Worm (Caenorhabditis elegans) whole organism, L1 larva: ENCODE results near the gene ZK795.2.

Experiments
- C04F5.9 ChIP-seq: sonication (generic microtip); optimal IDR thresholded peaks from 2 replicates; lab custom pipeline; 2016; ENCODE audit warnings: missing genetic modification characterization, missing compliant biosample characterization
- Y116A8C.19 ChIP-seq: sonication (generic microtip); optimal IDR thresholded peaks from 2 replicates; lab custom pipeline; 2016; ENCODE audit warnings: missing compliant biosample characterization, missing genetic modification characterization, borderline replicate concordance
- aha-1 ChIP-seq: fragments of 150-350 bp; optimal IDR thresholded peaks from 2 replicates; lab custom pipeline; 2014; ENCODE audit warnings: missing biosample characterization, missing genetic modification characterization
- alr-1 ChIP-seq: fragments of 200-800 bp; sonication (Bioruptor generic); optimal IDR thresholded peaks from 2 replicates; lab custom pipeline; 2018; ENCODE audit warnings: borderline replicate concordance, mild to moderate bottlenecking, missing genetic modification characterization, missing compliant biosample characterization
- aly-2 ChIP-seq: fragments of 150-350 bp; optimal IDR thresholded peaks from 2 replicates; lab custom pipeline; 2014; ENCODE audit warnings: missing biosample characterization, missing genetic modification characterization
- ama-1 ChIP-seq: fragments of 150-350 bp; optimal IDR thresholded peaks from 2 replicates; lab custom pipeline; 2014
- blmp-1 ChIP-seq: fragments of 150-350 bp; optimal IDR thresholded peaks from 2 replicates; lab custom pipeline; 2014; ENCODE audit warnings: missing biosample characterization, missing genetic modification characterization
- ceh-63 ChIP-seq: fragments of 200-800 bp; sonication (Bioruptor generic); optimal IDR thresholded peaks from 2 replicates; lab custom pipeline; 2018; ENCODE audit warnings: mild to moderate bottlenecking, missing genetic modification characterization, missing compliant biosample characterization
- dsc-1 ChIP-seq: sonication (generic microtip); optimal IDR thresholded peaks from 2 replicates; lab custom pipeline; 2016; ENCODE audit warnings: mild to moderate bottlenecking, missing genetic modification characterization, missing compliant biosample characterization
- efl-1 ChIP-seq, 4 experiments: fragments of 150-350 bp; optimal IDR thresholded peaks in 3 of 4; peaks in 1 of 4; 1 replicate in 1 of 4; 2 replicates in 3 of 4; lab custom pipeline; 2014; ENCODE audit warnings: missing biosample characterization in 2 of 4, missing genetic modification characterization in 2 of 4, missing genetic modification reagents in 2 of 4
- efl-3 ChIP-seq: fragments of 200-800 bp; sonication (Bioruptor generic); optimal IDR thresholded peaks from 2 replicates; lab custom pipeline; 2018; ENCODE audit warnings: mild to moderate bottlenecking, missing genetic modification characterization, missing compliant biosample characterization
- egl-27 ChIP-seq, 2 experiments: fragments of 150-350 bp in 1 of 2; sonication (generic microtip); optimal IDR thresholded peaks; 3 replicates each; lab custom pipeline; 2017 to 2018; ENCODE audit warnings: missing biosample characterization in 2 of 2, missing genetic modification characterization in 2 of 2, missing genetic modification reagents in 2 of 2
- elt-2 ChIP-seq: sonication (generic microtip); optimal IDR thresholded peaks from 2 replicates; lab custom pipeline; 2016; ENCODE audit warnings: missing genetic modification characterization, mild to moderate bottlenecking, inconsistent platforms, missing compliant biosample characterization, missing genetic modification reagents
- fkh-4 ChIP-seq: sonication (generic microtip); optimal IDR thresholded peaks from 2 replicates; lab custom pipeline; 2016; ENCODE audit warnings: missing compliant biosample characterization, missing genetic modification characterization, borderline replicate concordance
- fos-1 ChIP-seq: fragments of 150-350 bp; optimal IDR thresholded peaks from 2 replicates; lab custom pipeline; 2014; ENCODE audit warnings: missing biosample characterization, missing genetic modification characterization
- hpl-2 ChIP-seq: fragments of 150-350 bp; optimal IDR thresholded peaks from 2 replicates; lab custom pipeline; 2014; ENCODE audit warnings: missing biosample characterization, missing genetic modification reagents, missing genetic modification characterization
- jun-1 ChIP-seq: fragments of 150-350 bp; optimal IDR thresholded peaks from 2 replicates; lab custom pipeline; 2014; ENCODE audit warnings: missing biosample characterization, missing genetic modification reagents, missing genetic modification characterization
- lin-14 ChIP-seq: fragments of 200-800 bp; sonication (Bioruptor generic); optimal IDR thresholded peaks from 2 replicates; lab custom pipeline; 2018; ENCODE audit warnings: mild to moderate bottlenecking, missing genetic modification characterization, moderate library complexity, missing compliant biosample characterization
- lin-15B ChIP-seq: fragments of 150-350 bp; sonication (generic microtip); optimal IDR thresholded peaks from 3 replicates; lab custom pipeline; 2014; ENCODE audit warnings: missing biosample characterization, missing genetic modification characterization
- lin-39 ChIP-seq: fragments of 150-350 bp; optimal IDR thresholded peaks from 2 replicates; lab custom pipeline; 2014; ENCODE audit warnings: missing biosample characterization, missing genetic modification reagents, missing genetic modification characterization
- lsy-2 ChIP-seq, 2 experiments: fragments of 150-350 bp; optimal IDR thresholded peaks; 2 replicates each; lab custom pipeline; 2014; ENCODE audit warnings: missing biosample characterization in 2 of 2, missing genetic modification characterization in 2 of 2
- nhr-20 ChIP-seq: sonication (generic microtip); optimal IDR thresholded peaks from 2 replicates; lab custom pipeline; 2016; ENCODE audit warnings: mild to moderate bottlenecking, missing genetic modification characterization, missing compliant biosample characterization
- nhr-237 ChIP-seq: fragments of 150-350 bp; optimal IDR thresholded peaks from 2 replicates; lab custom pipeline; 2014; ENCODE audit warnings: missing biosample characterization, missing genetic modification characterization
- nhr-71 ChIP-seq: sonication (generic microtip); optimal IDR thresholded peaks from 2 replicates; lab custom pipeline; 2016; ENCODE audit warnings: mild to moderate bottlenecking, missing genetic modification characterization, moderate library complexity, missing compliant biosample characterization
- nhr-77 ChIP-seq: fragments of 150-350 bp; optimal IDR thresholded peaks from 2 replicates; lab custom pipeline; 2014; ENCODE audit warnings: missing biosample characterization, missing genetic modification characterization
- nhr-85 ChIP-seq: sonication (generic microtip); peaks from one replicate; lab custom pipeline; 2016; ENCODE audit warnings: missing genetic modification characterization, inconsistent platforms, missing compliant biosample characterization
- pax-3 ChIP-seq: fragments of 200-800 bp; sonication (Bioruptor generic); optimal IDR thresholded peaks from 2 replicates; lab custom pipeline; 2018; ENCODE audit warnings: mild to moderate bottlenecking, missing genetic modification characterization, moderate library complexity, missing compliant biosample characterization
- pqm-1 ChIP-seq: sonication (generic microtip); optimal IDR thresholded peaks from 3 replicates; lab custom pipeline; 2017; ENCODE audit warnings: missing biosample characterization, missing genetic modification characterization
- skn-1 ChIP-seq: fragments of 150-350 bp; optimal IDR thresholded peaks from 2 replicates; lab custom pipeline; 2014; ENCODE audit warnings: missing biosample characterization, missing genetic modification characterization
- snu-23 ChIP-seq: sonication (generic microtip); optimal IDR thresholded peaks from 2 replicates; lab custom pipeline; 2016; ENCODE audit warnings: missing genetic modification characterization, missing compliant biosample characterization
- sptf-1 ChIP-seq: fragments of 150-350 bp; optimal IDR thresholded peaks from 2 replicates; lab custom pipeline; 2014; ENCODE audit warnings: missing biosample characterization, missing genetic modification characterization
- tbx-2 ChIP-seq: sonication (generic microtip); optimal IDR thresholded peaks from 2 replicates; lab custom pipeline; 2016; ENCODE audit warnings: missing genetic modification characterization, missing compliant biosample characterization
- unc-130 ChIP-seq: fragments of 150-350 bp; optimal IDR thresholded peaks from 2 replicates; lab custom pipeline; 2017; ENCODE audit warnings: missing biosample characterization, missing genetic modification characterization, inconsistent platforms
- unc-30 ChIP-seq: sonication (generic microtip); optimal IDR thresholded peaks from 2 replicates; lab custom pipeline; 2017; ENCODE audit warnings: missing biosample characterization, missing genetic modification characterization
- unc-86 ChIP-seq: sonication (generic microtip); optimal IDR thresholded peaks from 2 replicates; lab custom pipeline; 2016; ENCODE audit warnings: missing genetic modification characterization, missing compliant biosample characterization
- xbp-1 ChIP-seq: sonication (generic microtip); optimal IDR thresholded peaks from 2 replicates; lab custom pipeline; 2016; ENCODE audit warnings: missing genetic modification characterization, missing compliant biosample characterization
- zip-4 ChIP-seq: fragments of 200-800 bp; sonication (Bioruptor generic); optimal IDR thresholded peaks from 2 replicates; lab custom pipeline; 2018; ENCODE audit warnings: mild to moderate bottlenecking, missing genetic modification characterization, moderate library complexity, missing compliant biosample characterization
- ztf-4 ChIP-seq: fragments of 150-350 bp; optimal IDR thresholded peaks from 2 replicates; lab custom pipeline; 2014; ENCODE audit warnings: missing biosample characterization, missing genetic modification characterization

The ZK795.2 gene

ce11 chrIV:12549014-12549413, 9.8 kb downstream of the ZK795.2 start:
- TF ChIP-seq nhr-20 (no peak), efl-3 (no peak), pax-3 (tag; lab: Kevin White, UChicago) (no peak)

ce11 chrIV:12547824-12548223, 11.0 kb downstream of the ZK795.2 start, which contains the start of gene ipmk-1:
Gene ipmk-1, plus strand, starts transcription at chrIV:12548124.
- TF ChIP-seq alr-1 (tag; lab: Kevin White, UChicago), result no peak
- TF ChIP-seq, all 84 proteins: peak for 0

ce11 chrIV:12545902-12546301, 12.9 kb downstream of the ZK795.2 start:
- no peak for TF ChIP-seq egl-27 (tag; optimal IDR thresholded peaks at IDR 0.05; lab: Kevin White, UChicago)
- no peak for TF ChIP-seq fkh-4 (tag; lab: Kevin White, UChicago)
- no peak for TF ChIP-seq unc-30 (tag; lab: Kevin White, UChicago)
- TF ChIP-seq alr-1 (tag; lab: Kevin White, UChicago), result no peak
- no peak for TF ChIP-seq aly-2 (tag; lab: Kevin White, UChicago)
- no peak for TF ChIP-seq ztf-4 (tag; lab: Kevin White, UChicago)
- no peak for TF ChIP-seq nhr-77 (tag; lab: Kevin White, UChicago)
- TF ChIP-seq C04F5.9 (tag; lab: Kevin White, UChicago), result no peak
- no peak for TF ChIP-seq fos-1
- TF ChIP-seq skn-1, result no peak
- no peak for TF ChIP-seq Y116A8C.19 (tag; lab: Kevin White, UChicago)
- no peak for TF ChIP-seq ama-1 (lab: Kevin White, UChicago)
- no peak for TF ChIP-seq hpl-2 (GFP tag; lab: Kevin White, UChicago)

ce11 chrIV:12545393-12545792, 13.4 kb downstream of the ZK795.2 start:
- TF ChIP-seq snu-23, result peak; percentile 2
- peak in 1 of 2 experiments; percentile 35 for TF ChIP-seq lsy-2 (tag; optimal IDR thresholded peaks at IDR 0.05; lab: Kevin White, UChicago)
- TF ChIP-seq blmp-1, result peak; percentile 37
- peak; percentile 27 to 43 for TF ChIP-seq efl-1 (optimal IDR thresholded peaks at IDR 0.05; lab: Kevin White, UChicago)
- TF ChIP-seq efl-1 (GFP tag; optimal IDR thresholded peaks at IDR 0.05 in 1 of 2; lab: Kevin White, UChicago), result peak in 1 of 2 experiments; percentile 81
- no peak for TF ChIP-seq pqm-1
- no peak for TF ChIP-seq sptf-1 (tag; lab: Kevin White, UChicago)
- peak; percentile 14 for TF ChIP-seq lin-14
- TF ChIP-seq, all 84 proteins: peak for 5

- TF ChIP-seq C04F5.9 (tag; lab: Kevin White, UChicago) (no peak), nhr-85 (no peak), lin-39 (tag; lab: Kevin White, UChicago) (no peak), ceh-63 (GFP tag; lab: Kevin White, UChicago) (no peak), unc-86 (no peak), lin-15B (no peak), fos-1 (no peak), zip-4 (GFP tag; lab: Kevin White, UChicago) (no peak), unc-130 (no peak), jun-1 (no peak), ztf-4 (tag; lab: Kevin White, UChicago) (no peak), aha-1 (tag; lab: Kevin White, UChicago) (no peak), tbx-2 (tag; lab: Kevin White, UChicago) (no peak), nhr-71 (tag; lab: Kevin White, UChicago) (no peak), dsc-1 (tag; lab: Kevin White, UChicago) (no peak), elt-2 (tag; lab: Kevin White, UChicago) (no peak), nhr-237 (no peak), xbp-1 (tag; lab: Kevin White, UChicago) (no peak)
Measured at ce11 chrIV:12544624-12545023, 14.2 kb downstream of the ZK795.2 start.
